Worm (Caenorhabditis elegans) whole organism, young adult: ENCODE data around the gene chca-1.

ENCODE experiments used
- B0336.3 ChIP-seq: fragments of 200-800 bp; sonication (Bioruptor generic); IDR thresholded peaks from 2 replicates; pipeline ENCODE4 v1.3.6; 2022; ENCODE audit warnings: missing genetic modification characterization, missing compliant biosample characterization
- dpl-1 ChIP-seq: fragments of 150-350 bp; optimal IDR thresholded peaks from 2 replicates; lab custom pipeline; 2014; ENCODE audit warnings: missing biosample characterization, missing genetic modification reagents, missing genetic modification characterization
- hmg-1.2 ChIP-seq: fragments of 200-800 bp; sonication (Bioruptor generic); IDR thresholded peaks from 2 replicates; pipeline ENCODE4 v1.3.6; 2022; ENCODE audit warnings: missing genetic modification reagents, missing genetic modification characterization, missing compliant biosample characterization
- lir-1 ChIP-seq: fragments of 200-800 bp; sonication (Bioruptor generic); conservative IDR thresholded peaks from 2 replicates; pipeline ENCODE4 v1.3.6; 2022; ENCODE audit warnings: missing genetic modification reagents, missing genetic modification characterization, missing compliant biosample characterization
- sptf-2 ChIP-seq: fragments of 200-800 bp; sonication (Bioruptor generic); optimal IDR thresholded peaks from 2 replicates; lab custom pipeline; 2018; ENCODE audit warnings: mild to moderate bottlenecking, missing genetic modification characterization, missing compliant biosample characterization

DNA sequence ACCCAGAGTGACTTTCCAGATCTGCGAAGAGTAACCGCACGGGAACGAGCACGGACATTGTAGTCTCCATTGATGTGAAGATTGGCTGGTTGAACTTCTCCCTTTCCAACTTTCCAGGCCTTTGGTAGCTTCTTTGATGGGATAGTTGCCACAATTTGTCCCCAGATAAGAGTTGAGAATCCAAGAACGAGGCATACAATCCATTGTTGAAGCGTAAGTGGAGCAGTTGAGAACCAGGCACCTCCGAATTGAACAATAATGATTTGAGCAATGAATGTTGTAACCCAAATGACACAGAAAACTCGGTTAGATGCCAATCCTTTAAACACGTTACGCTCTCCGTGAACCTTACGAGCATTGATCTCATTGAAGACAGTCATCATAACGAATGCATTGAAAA, 24.2 kb upstream of the chca-1 start:
- no peak for TF ChIP-seq B0336.3
- no peak for TF ChIP-seq hmg-1.2 (GFP tag; lab: Robert Waterston, UW)
- no peak for TF ChIP-seq sptf-2 (GFP tag; lab: Kevin White, UChicago)
- TF ChIP-seq dpl-1 (GFP tag; lab: Kevin White, UChicago): no peak
- TF ChIP-seq lir-1 (GFP tag; lab: Robert Waterston, UW): no peak
